Fruit fly (Drosophila melanogaster) whole organism, embryonic: ENCODE results near the gene CG18788.

Experiments used
- Asciz ChIP-seq: fragments of 200-800 bp; sonication (Bioruptor generic); optimal IDR thresholded peaks from 2 replicates; lab custom pipeline; 2017; ENCODE audit warnings: missing biosample characterization, mild to moderate bottlenecking, missing genetic modification characterization, missing genetic modification reagents
- C15 ChIP-seq: fragments of 200-800 bp; sonication (Bioruptor generic); IDR thresholded peaks from 3 replicates; pipeline ENCODE4 v1.3.6; 2022; ENCODE audit warnings: missing biosample characterization, missing genetic modification characterization
- CG10267 ChIP-seq: fragments of 200-800 bp; sonication (Bioruptor generic); optimal IDR thresholded peaks from 2 replicates; lab custom pipeline; 2018; ENCODE audit warnings: missing biosample characterization, mild to moderate bottlenecking, missing genetic modification characterization, moderate library complexity
- CG10543 ChIP-seq: fragments of 200-800 bp; sonication (Bioruptor generic); optimal IDR thresholded peaks from 3 replicates; lab custom pipeline; 2017; ENCODE audit warnings: missing biosample characterization, mild to moderate bottlenecking, missing genetic modification characterization, moderate library complexity
- CG11695 ChIP-seq: fragments of 200-800 bp; sonication (Bioruptor generic); IDR thresholded peaks from 3 replicates; pipeline ENCODE4 v1.3.6; 2022; ENCODE audit warnings: missing biosample characterization, missing genetic modification characterization
- CG12769 ChIP-seq: fragments of 200-800 bp; sonication (Bioruptor generic); optimal IDR thresholded peaks from 2 replicates; lab custom pipeline; 2019; ENCODE audit warnings: missing biosample characterization, mild to moderate bottlenecking, missing genetic modification characterization, moderate library complexity
- CG13296 ChIP-seq: fragments of 200-800 bp; sonication (Bioruptor generic); optimal IDR thresholded peaks from 3 replicates; lab custom pipeline; 2018; ENCODE audit warnings: missing biosample characterization, mild to moderate bottlenecking, missing genetic modification characterization
- CG13624 ChIP-seq: fragments of 200-800 bp; sonication (Bioruptor generic); optimal IDR thresholded peaks from 2 replicates; lab custom pipeline; 2016; ENCODE audit warnings: missing biosample characterization, missing genetic modification characterization
- CG14710 ChIP-seq: fragments of 200-800 bp; sonication (Bioruptor generic); optimal IDR thresholded peaks from 3 replicates; lab custom pipeline; 2019; ENCODE audit warnings: missing biosample characterization, mild to moderate bottlenecking, missing genetic modification characterization, moderate library complexity
- CG1529 ChIP-seq: fragments of 200-800 bp; sonication (Bioruptor generic); optimal IDR thresholded peaks from 3 replicates; lab custom pipeline; 2018; ENCODE audit warnings: missing biosample characterization, missing genetic modification characterization
- CG16813 ChIP-seq: fragments of 200-800 bp; sonication (Bioruptor generic); IDR thresholded peaks from 3 replicates; pipeline ENCODE4 v1.3.6; 2022; ENCODE audit warnings: missing biosample characterization, missing genetic modification characterization; ENCODE audit not compliant: partially characterized antibody
- CG17328 ChIP-seq: fragments of 200-800 bp; sonication (Bioruptor generic); IDR thresholded peaks from 2 replicates; pipeline ENCODE4 v1.3.6; 2022; ENCODE audit warnings: missing biosample characterization, missing genetic modification characterization
- CG2875 ChIP-seq: fragments of 200-800 bp; sonication (Bioruptor generic); optimal IDR thresholded peaks from 2 replicates; lab custom pipeline; 2017; ENCODE audit warnings: missing biosample characterization, mild to moderate bottlenecking, missing genetic modification characterization, missing genetic modification reagents
- CG30431 ChIP-seq: fragments of 200-800 bp; sonication (Bioruptor generic); optimal IDR thresholded peaks from 2 replicates; lab custom pipeline; 2017; ENCODE audit warnings: missing biosample characterization, missing genetic modification characterization
- CG34422 ChIP-seq: fragments of 200-800 bp; sonication (Bioruptor generic); IDR thresholded peaks from 3 replicates; pipeline ENCODE4 v1.3.6; 2022; ENCODE audit warnings: missing biosample characterization, missing genetic modification characterization
- CG4328 ChIP-seq: fragments of 200-800 bp; sonication (Bioruptor generic); optimal IDR thresholded peaks from 3 replicates; lab custom pipeline; 2017; ENCODE audit warnings: missing biosample characterization, missing genetic modification reagents, missing genetic modification characterization
- CG43689 ChIP-seq: fragments of 200-800 bp; sonication (Bioruptor generic); IDR thresholded peaks from 2 replicates; pipeline ENCODE4 v1.3.6; 2022; ENCODE audit warnings: missing biosample characterization, missing genetic modification characterization
- CG4404 ChIP-seq: fragments of 200-800 bp; sonication (Bioruptor generic); IDR thresholded peaks from 2 replicates; pipeline ENCODE4 v1.3.6; 2022; ENCODE audit warnings: missing biosample characterization, missing genetic modification characterization
- CG4707 ChIP-seq: fragments of 200-800 bp; sonication (Bioruptor generic); optimal IDR thresholded peaks from 2 replicates; lab custom pipeline; 2018; ENCODE audit warnings: missing biosample characterization, mild to moderate bottlenecking, missing genetic modification characterization, moderate library complexity
- CG6272 ChIP-seq: fragments of 200-800 bp; sonication (Bioruptor generic); IDR thresholded peaks from 2 replicates; pipeline ENCODE4 v1.3.6; 2022; ENCODE audit warnings: missing biosample characterization, missing genetic modification characterization
- CG7271 ChIP-seq: fragments of 200-800 bp; sonication (Bioruptor generic); optimal IDR thresholded peaks from 2 replicates; lab custom pipeline; 2018; ENCODE audit warnings: missing biosample characterization, mild to moderate bottlenecking, missing genetic modification characterization, moderate library complexity
- CG7556 ChIP-seq: fragments of 200-800 bp; sonication (Bioruptor generic); optimal IDR thresholded peaks from 2 replicates; lab custom pipeline; 2017; ENCODE audit warnings: missing biosample characterization, mild to moderate bottlenecking, missing genetic modification characterization
- CG7928 ChIP-seq: fragments of 200-800 bp; sonication (Bioruptor generic); optimal IDR thresholded peaks from 2 replicates; lab custom pipeline; 2017; ENCODE audit warnings: missing biosample characterization, mild to moderate bottlenecking, missing genetic modification characterization
- Dad ChIP-seq: fragments of 200-800 bp; sonication (Bioruptor generic); optimal IDR thresholded peaks from 3 replicates; lab custom pipeline; 2016; ENCODE audit warnings: missing biosample characterization, missing genetic modification characterization
- Deaf1 ChIP-seq: fragments of 200-800 bp; optimal IDR thresholded peaks from 3 replicates; lab custom pipeline; 2019; ENCODE audit warnings: missing biosample characterization, mild to moderate bottlenecking, missing genetic modification characterization, moderate library complexity
- Dek ChIP-seq: fragments of 200-800 bp; sonication (Bioruptor generic); optimal IDR thresholded peaks from 3 replicates; lab custom pipeline; 2019; ENCODE audit warnings: missing biosample characterization, mild to moderate bottlenecking, missing genetic modification characterization, moderate library complexity
- H15 ChIP-seq: fragments of 200-800 bp; sonication (Bioruptor generic); IDR thresholded peaks from 3 replicates; pipeline ENCODE4 v1.3.6; 2022; ENCODE audit warnings: missing biosample characterization, missing genetic modification characterization
- HLH4C ChIP-seq: fragments of 200-800 bp; sonication (Bioruptor generic); IDR thresholded peaks from 3 replicates; pipeline ENCODE4 v1.3.6; 2022; ENCODE audit warnings: missing biosample characterization, missing genetic modification characterization; ENCODE audit not compliant: partially characterized antibody
- HmgD ChIP-seq: fragments of 200-800 bp; sonication (Bioruptor generic); optimal IDR thresholded peaks from 3 replicates; lab custom pipeline; 2016; ENCODE audit warnings: missing biosample characterization, missing genetic modification characterization
- Hsf ChIP-seq: fragments of 200-800 bp; sonication (Bioruptor generic); optimal IDR thresholded peaks from 3 replicates; lab custom pipeline; 2016; ENCODE audit warnings: missing biosample characterization, missing genetic modification characterization
- Lpt ChIP-seq: fragments of >200 bp; optimal IDR thresholded peaks from 2 replicates; lab custom pipeline; 2018; ENCODE audit warnings: missing biosample characterization, missing genetic modification characterization
- MTF-1 ChIP-seq: fragments of 200-800 bp; sonication (Bioruptor generic); optimal IDR thresholded peaks from 2 replicates; lab custom pipeline; 2018; ENCODE audit warnings: missing biosample characterization, mild to moderate bottlenecking, missing genetic modification characterization, borderline replicate concordance
- Neu2 ChIP-seq: fragments of 200-800 bp; sonication (Bioruptor generic); optimal IDR thresholded peaks from 3 replicates; lab custom pipeline; 2016; ENCODE audit warnings: missing biosample characterization, missing genetic modification characterization, borderline replicate concordance
- Oli ChIP-seq: fragments of 200-800 bp; sonication (Bioruptor generic); optimal IDR thresholded peaks from 2 replicates; lab custom pipeline; 2018; ENCODE audit warnings: missing biosample characterization, mild to moderate bottlenecking, missing genetic modification characterization, moderate library complexity
- Sox100B ChIP-seq: fragments of 200-800 bp; sonication (Bioruptor generic); optimal IDR thresholded peaks from 3 replicates; lab custom pipeline; 2018; ENCODE audit warnings: missing biosample characterization, mild to moderate bottlenecking, missing genetic modification characterization
- abd-A ChIP-seq: fragments of 200-800 bp; sonication (Bioruptor generic); optimal IDR thresholded peaks from 3 replicates; lab custom pipeline; 2019; ENCODE audit warnings: missing biosample characterization, mild to moderate bottlenecking, missing genetic modification characterization, moderate library complexity
- ac ChIP-seq: fragments of 200-800 bp; sonication (Bioruptor generic); optimal IDR thresholded peaks from 3 replicates; lab custom pipeline; 2017; ENCODE audit warnings: missing biosample characterization, mild to moderate bottlenecking, missing genetic modification characterization
- crol ChIP-seq: fragments of 200-800 bp; sonication (Bioruptor generic); IDR thresholded peaks from 2 replicates; pipeline ENCODE4 v1.3.6; 2022; ENCODE audit warnings: missing biosample characterization, missing genetic modification characterization
- dimm ChIP-seq: fragments of 200-800 bp; sonication (Bioruptor generic); IDR thresholded peaks from 2 replicates; pipeline ENCODE4 v1.3.6; 2022; ENCODE audit warnings: missing biosample characterization, missing genetic modification characterization
- dmrt11E ChIP-seq: fragments of 200-800 bp; sonication (Bioruptor generic); optimal IDR thresholded peaks from 3 replicates; lab custom pipeline; 2018; ENCODE audit warnings: missing biosample characterization, mild to moderate bottlenecking, missing genetic modification characterization, moderate library complexity
- fu2 ChIP-seq: fragments of 200-800 bp; sonication (Bioruptor generic); optimal IDR thresholded peaks from 2 replicates; lab custom pipeline; 2016; ENCODE audit warnings: missing biosample characterization, missing genetic modification characterization
- grn ChIP-seq: fragments of 200-800 bp; sonication (Bioruptor generic); optimal IDR thresholded peaks from 3 replicates; lab custom pipeline; 2017; ENCODE audit warnings: missing biosample characterization, missing genetic modification characterization
- gsb-n ChIP-seq: fragments of 200-800 bp; sonication (Bioruptor generic); optimal IDR thresholded peaks from 3 replicates; lab custom pipeline; 2018; ENCODE audit warnings: missing biosample characterization, mild to moderate bottlenecking, missing genetic modification characterization
- hth ChIP-seq: fragments of >200 bp; optimal IDR thresholded peaks from 2 replicates; lab custom pipeline; 2017; ENCODE audit warnings: inconsistent platforms
- lov ChIP-seq, 2 experiments: fragments of 200-800 bp in 1 of 2; fragments of >200 bp in 1 of 2; sonication (Bioruptor generic) in 1 of 2; IDR thresholded peaks in 1 of 2; optimal IDR thresholded peaks in 1 of 2; 2 replicates in 1 of 2; 3 replicates in 1 of 2; pipeline versions ENCODE4 v1.3.6 to Lab custom; 2017 to 2022; ENCODE audit warnings: missing biosample characterization in 1 of 2, missing genetic modification characterization in 1 of 2
- mld ChIP-seq: fragments of 200-800 bp; sonication (Bioruptor generic); IDR thresholded peaks from 3 replicates; pipeline ENCODE4 v1.3.6; 2022; ENCODE audit warnings: missing biosample characterization, missing genetic modification characterization; ENCODE audit not compliant: partially characterized antibody
- nerfin-1 ChIP-seq: fragments of 200-800 bp; sonication (Bioruptor generic); optimal IDR thresholded peaks from 3 replicates; lab custom pipeline; 2019; ENCODE audit warnings: missing biosample characterization, mild to moderate bottlenecking, missing genetic modification characterization, moderate library complexity
- org-1 ChIP-seq: fragments of 200-800 bp; sonication (Bioruptor generic); optimal IDR thresholded peaks from 2 replicates; lab custom pipeline; 2017; ENCODE audit warnings: missing biosample characterization, missing genetic modification characterization
- rib ChIP-seq: fragments of 200-800 bp; sonication (Bioruptor generic); IDR thresholded peaks from 2 replicates; pipeline ENCODE4 v1.3.6; 2022; ENCODE audit warnings: missing biosample characterization, missing genetic modification characterization
- sens ChIP-seq: fragments of 200-800 bp; sonication (Bioruptor generic); peaks from one replicate; lab custom pipeline; 2016; ENCODE audit warnings: missing biosample characterization, missing genetic modification characterization
- wdn ChIP-seq: fragments of 200-800 bp; sonication (Bioruptor generic); IDR thresholded peaks from 2 replicates; pipeline ENCODE4 v1.3.6; 2022; ENCODE audit warnings: missing biosample characterization, missing genetic modification characterization
- zfh1 ChIP-seq: fragments of 200-800 bp; sonication (Bioruptor generic); IDR thresholded peaks from 3 replicates; pipeline ENCODE4 v1.3.6; 2022; ENCODE audit warnings: missing biosample characterization, missing genetic modification characterization

CG18788 gene

DNA sequence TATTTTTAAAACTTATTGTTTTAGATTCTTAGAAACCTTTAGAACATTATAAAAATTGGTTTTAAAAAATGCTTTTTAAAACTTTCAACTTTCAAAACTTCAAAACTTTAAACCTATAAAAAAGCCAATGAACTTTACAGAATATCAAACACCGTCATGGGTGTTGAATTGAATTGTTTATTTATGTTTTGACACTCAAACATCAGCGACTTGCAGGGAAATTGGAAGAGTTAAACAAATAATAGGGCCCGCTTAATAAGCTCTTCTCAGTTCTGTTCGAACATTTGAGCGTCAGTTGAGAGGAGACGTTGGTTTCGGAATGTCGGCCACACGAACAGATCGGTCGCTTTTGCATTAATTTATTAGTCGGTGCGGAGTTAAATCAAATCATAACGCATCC is 15.1 kb downstream of the CG18788 start, which contains the start of gene PLCXD (continued):
- no peak for TF ChIP-seq H15
- no peak for TF ChIP-seq CG7928 (GFP tag; lab: Kevin White, UChicago)
- no peak for TF ChIP-seq CG7271
- TF ChIP-seq CG13624 (GFP tag; lab: Kevin White, UChicago): no peak
- peak; percentile 36 for TF ChIP-seq CG4707 (GFP tag; lab: Kevin White, UChicago)
- no peak for TF ChIP-seq CG12769 (tag; lab: Kevin White, UChicago)
- TF ChIP-seq CG17328 (GFP tag; lab: Robert Waterston, UW): no peak
- TF ChIP-seq CG1529 (GFP tag; lab: Kevin White, UChicago): no peak
- no peak for TF ChIP-seq CG4404 (GFP tag; lab: Robert Waterston, UW)
- TF ChIP-seq Neu2: no peak
- TF ChIP-seq CG10543 (GFP tag; lab: Kevin White, UChicago): no peak
- TF ChIP-seq Oli (tag; lab: Kevin White, UChicago): no peak
- TF ChIP-seq CG16813 (GFP tag; lab: Robert Waterston, UW): no peak
- TF ChIP-seq org-1 (GFP tag; lab: Kevin White, UChicago): no peak
- TF ChIP-seq Lpt (GFP tag; lab: Kevin White, UChicago): no peak
- TF ChIP-seq CG4328 (GFP tag; lab: Kevin White, UChicago): no peak
- TF ChIP-seq CG43689: no peak
- TF ChIP-seq CG7556: no peak
- no peak for TF ChIP-seq CG34422 (GFP tag; lab: Robert Waterston, UW)
- no peak for TF ChIP-seq ac (GFP tag; lab: Kevin White, UChicago)
- no peak for TF ChIP-seq Dad (GFP tag; lab: Kevin White, UChicago)
- no peak for TF ChIP-seq C15
- no peak for TF ChIP-seq wdn (GFP tag; lab: Robert Waterston, UW)
- TF ChIP-seq rib: no peak
- TF ChIP-seq CG10267 (tag; lab: Kevin White, UChicago): no peak
- no peak for TF ChIP-seq zfh1 (GFP tag; lab: Robert Waterston, UW)
- no peak for TF ChIP-seq CG2875 (GFP tag; lab: Kevin White, UChicago)
- TF ChIP-seq MTF-1 (GFP tag; lab: Kevin White, UChicago): peak; percentile 5
- TF ChIP-seq hth (lab: Kevin White, UChicago): no peak
- TF ChIP-seq mld (GFP tag; lab: Robert Waterston, UW): no peak
- TF ChIP-seq CG30431 (GFP tag; lab: Kevin White, UChicago): no peak
- peak; percentile 9 for TF ChIP-seq nerfin-1
- no peak for TF ChIP-seq HmgD
- no peak for TF ChIP-seq CG6272 (GFP tag; lab: Robert Waterston, UW)
- peak; percentile 55 for TF ChIP-seq Sox100B (GFP tag; lab: Kevin White, UChicago)
- TF ChIP-seq abd-A (tag; lab: Kevin White, UChicago): no peak
- no peak for TF ChIP-seq Hsf (GFP tag; lab: Kevin White, UChicago)
- TF ChIP-seq dmrt11E (tag; lab: Kevin White, UChicago): no peak
- no peak for TF ChIP-seq dimm (GFP tag; lab: Robert Waterston, UW)
- no peak for TF ChIP-seq HLH4C (GFP tag; lab: Robert Waterston, UW)
- no peak for TF ChIP-seq lov (optimal IDR thresholded peaks at IDR 0.05; lab: Kevin White, UChicago)
- no peak for TF ChIP-seq lov (GFP tag; IDR thresholded peaks at IDR 0.05; lab: Robert Waterston, UW)
- peak; percentile 26 for TF ChIP-seq sens (GFP tag; lab: Kevin White, UChicago)
- peak; percentile 24 for TF ChIP-seq gsb-n (tag; lab: Kevin White, UChicago)
- no peak for TF ChIP-seq crol
- TF ChIP-seq CG11695 (GFP tag; lab: Robert Waterston, UW): no peak
- TF ChIP-seq CG13296 (GFP tag; lab: Kevin White, UChicago): peak; percentile 10
- no peak for TF ChIP-seq Dek (tag; lab: Kevin White, UChicago)
- peak; percentile 29 for TF ChIP-seq CG14710 (tag; lab: Kevin White, UChicago)
- no peak for TF ChIP-seq fu2 (GFP tag; lab: Kevin White, UChicago)
- TF ChIP-seq Asciz: peak; percentile 69
- no peak for TF ChIP-seq Deaf1
- no peak for TF ChIP-seq grn (GFP tag; lab: Kevin White, UChicago)
